Fruit fly (Drosophila melanogaster): ENCODE results near the gene Top2.
A peak's percentile ranks its signal among the peaks of the same experiment; 100 is the strongest.

Top2 gene

dm6 chr2L:19433292-19433691 is 20.0 kb downstream of the Top2 start (continued):
- TF ChIP-seq fd85E (GFP tag; optimal IDR thresholded peaks at IDR 0.05) (no peak), lz (GFP tag; optimal IDR thresholded peaks at IDR 0.05) (no peak), CG3032 (tag; optimal IDR thresholded peaks at IDR 0.05) (no peak), CG6276 (GFP tag; optimal IDR thresholded peaks at IDR 0.05) (no peak), cyc (GFP tag; optimal IDR thresholded peaks at IDR 0.05) (no peak), CG7368 (GFP tag; optimal IDR thresholded peaks at IDR 0.05) (no peak), Eip78C (GFP tag) (peak; percentile 66), ss (GFP tag; optimal IDR thresholded peaks at IDR 0.05) (no peak), fd59A (GFP tag; optimal IDR thresholded peaks at IDR 0.05) (no peak), Hr38 (GFP tag; optimal IDR thresholded peaks at IDR 0.05) (no peak), vri (GFP tag; optimal IDR thresholded peaks at IDR 0.05) (no peak), CG10631 (GFP tag; optimal IDR thresholded peaks at IDR 0.05) (no peak), eg (GFP tag; IDR thresholded peaks at IDR 0.05) (0 out of 3 replicates have a peak, but pooled peaks have one; percentile 33), CG11294 (GFP tag; IDR thresholded peaks at IDR 0.05) (no peak), OdsH (GFP tag; optimal IDR thresholded peaks at IDR 0.05) (peak; percentile 3), spab (GFP tag; optimal IDR thresholded peaks at IDR 0.05) (no peak), topi (GFP tag; optimal IDR thresholded peaks at IDR 0.05) (no peak), Sox15 (GFP tag; optimal IDR thresholded peaks at IDR 0.05) (no peak), Ets21C (GFP tag; optimal IDR thresholded peaks at IDR 0.05) (no peak), CG9139 (GFP tag; optimal IDR thresholded peaks at IDR 0.05) (no peak), acj6 (GFP tag; optimal IDR thresholded peaks at IDR 0.05) (no peak), Ets96B (tag; optimal IDR thresholded peaks at IDR 0.05) (no peak), CG10669 (GFP tag; optimal IDR thresholded peaks at IDR 0.05) (no peak)

dm6 chr2L:19432424-19433015 is 20.8 kb downstream of the Top2 start, which contains the start of gene Rab9:
Gene Rab9 (plus strand): TSS chr2L:19432574.
- TF ChIP-seq Blimp-1 (GFP tag; optimal IDR thresholded peaks at IDR 0.05): no peak
- no peak for TF ChIP-seq CG6163 (GFP tag; IDR thresholded peaks at IDR 0.05)
- TF ChIP-seq CG3919 (GFP tag; optimal IDR thresholded peaks at IDR 0.05): no peak
- TF ChIP-seq CG34406 (GFP tag; optimal IDR thresholded peaks at IDR 0.05): no peak

dm6 chr2L:19430343-19430742 is 22.9 kb downstream of the Top2 start, which contains the start of gene RtcB:
Gene RtcB (plus strand): TSS chr2L:19430643.
- TF ChIP-seq Smox (GFP tag; optimal IDR thresholded peaks at IDR 0.05): no peak
- TF ChIP-seq Eip75B (GFP tag; optimal IDR thresholded peaks at IDR 0.05): no peak
- TF ChIP-seq Eip78C (GFP tag): peak; percentile 36
- no peak for TF ChIP-seq ss (GFP tag; optimal IDR thresholded peaks at IDR 0.05)
- no peak for TF ChIP-seq Gug (GFP tag; IDR thresholded peaks at IDR 0.05)
- no peak for TF ChIP-seq CG6854 (GFP tag; optimal IDR thresholded peaks at IDR 0.05)
- TF ChIP-seq CG8632 (GFP tag; optimal IDR thresholded peaks at IDR 0.05): no peak

- TF ChIP-seq Eip78C (GFP tag): peak; percentile 23
- TF ChIP-seq CG6808 (GFP tag; optimal IDR thresholded peaks at IDR 0.05): no peak
These were observed 23.6 kb downstream of the Top2 start for dm6 chr2L:19429731-19430130.

- TF ChIP-seq Eip78C (GFP tag) (peak; percentile 77), CG6808 (GFP tag; optimal IDR thresholded peaks at IDR 0.05) (peak; percentile 41), CG6792 (GFP tag; optimal IDR thresholded peaks at IDR 0.05) (no peak), CG15336 (GFP tag; IDR thresholded peaks at IDR 0.05) (no peak), CG8319 (GFP tag; optimal IDR thresholded peaks at IDR 0.05) (no peak), Sox15 (GFP tag; optimal IDR thresholded peaks at IDR 0.05) (no peak), CG6854 (GFP tag; optimal IDR thresholded peaks at IDR 0.05) (peak; percentile 67), CG31627 (GFP tag; optimal IDR thresholded peaks at IDR 0.05) (no peak), Hr4 (GFP tag; optimal IDR thresholded peaks at IDR 0.05) (no peak), CG8119 (GFP tag; IDR thresholded peaks at IDR 0.05) (peak; percentile 60; the same call in 2 of the 3 replicates), ss (GFP tag; optimal IDR thresholded peaks at IDR 0.05) (peak; percentile 50 to 68), Sox102F (GFP tag; optimal IDR thresholded peaks at IDR 0.05) (no peak), CG6163 (GFP tag; IDR thresholded peaks at IDR 0.05) (peak; percentile 77), CG6276 (GFP tag; optimal IDR thresholded peaks at IDR 0.05) (peak; percentile 16), CG11762 (GFP tag; optimal IDR thresholded peaks at IDR 0.05; ENCODE audit: insufficient read depth) (no peak), CG11294 (GFP tag; IDR thresholded peaks at IDR 0.05) (no peak), dac (GFP tag; optimal IDR thresholded peaks at IDR 0.05) (no peak), Gug (GFP tag; IDR thresholded peaks at IDR 0.05) (no peak), CG1621 (tag; optimal IDR thresholded peaks at IDR 0.05) (peak; percentile 9), net (GFP tag; optimal IDR thresholded peaks at IDR 0.05) (peak; percentile 8), Eip75B (GFP tag; optimal IDR thresholded peaks at IDR 0.05) (peak; percentile 17)
These were observed 26.9 kb downstream of the Top2 start, which contains the start of gene Pax for dm6 chr2L:19426330-19426781. Gene Pax (minus strand): TSS chr2L:19426596.

Measured in whole organism, prepupa.